Worm (Caenorhabditis elegans) whole organism, early embryonic: ENCODE data around the gene sax-2.

ENCODE experiments used
- B0310.2 ChIP-seq: sonication (generic microtip); optimal IDR thresholded peaks from 2 replicates; lab custom pipeline; 2016; ENCODE audit warnings: mild to moderate bottlenecking, missing genetic modification characterization, missing compliant biosample characterization
- F13C5.2 ChIP-seq: sonication (generic microtip); optimal IDR thresholded peaks from 2 replicates; lab custom pipeline; 2017; ENCODE audit warnings: mild to moderate bottlenecking, missing genetic modification characterization, inconsistent platforms, missing compliant biosample characterization
- aly-1 ChIP-seq: sonication (generic microtip); optimal IDR thresholded peaks from 2 replicates; lab custom pipeline; 2016; ENCODE audit warnings: missing genetic modification characterization, missing compliant biosample characterization
- ama-1 ChIP-seq: fragments of 150-350 bp; optimal IDR thresholded peaks from 2 replicates; lab custom pipeline; 2014
- ceh-13 ChIP-seq: fragments of 200-800 bp; sonication (Bioruptor generic); optimal IDR thresholded peaks from 2 replicates; lab custom pipeline; 2018; ENCODE audit warnings: mild to moderate bottlenecking, missing genetic modification characterization, missing compliant biosample characterization
- ceh-36 ChIP-seq: sonication (generic microtip); optimal IDR thresholded peaks from 2 replicates; lab custom pipeline; 2016; ENCODE audit warnings: missing genetic modification characterization, inconsistent platforms, missing compliant biosample characterization
- ets-7 ChIP-seq: sonication (generic microtip); optimal IDR thresholded peaks from 2 replicates; lab custom pipeline; 2016; ENCODE audit warnings: missing genotype, missing genetic modification characterization, missing compliant biosample characterization
- flt-1 ChIP-seq: fragments of 200-800 bp; sonication (Bioruptor generic); IDR thresholded peaks from 2 replicates; pipeline ENCODE4 v1.3.6; 2022; ENCODE audit warnings: missing genetic modification characterization, missing compliant biosample characterization
- hmbx-1 ChIP-seq: sonication (generic microtip); optimal IDR thresholded peaks from 2 replicates; lab custom pipeline; 2016; ENCODE audit warnings: mild to moderate bottlenecking, missing genetic modification characterization, missing compliant biosample characterization
- hmg-4 ChIP-seq: fragments of 200-800 bp; sonication (Bioruptor generic); optimal IDR thresholded peaks from 2 replicates; lab custom pipeline; 2018; ENCODE audit warnings: mild to moderate bottlenecking, missing genetic modification characterization, missing compliant biosample characterization
- hnd-1 ChIP-seq: sonication (generic microtip); optimal IDR thresholded peaks from 2 replicates; lab custom pipeline; 2016; ENCODE audit warnings: missing genetic modification characterization, missing compliant biosample characterization
- pes-1 ChIP-seq: fragments of 200-800 bp; sonication (Bioruptor generic); IDR thresholded peaks from 2 replicates; pipeline ENCODE4 v1.3.6; 2022; ENCODE audit warnings: missing genetic modification reagents, missing genetic modification characterization, missing compliant biosample characterization
- scrt-1 ChIP-seq: fragments of 200-800 bp; sonication (Bioruptor generic); IDR thresholded peaks from 2 replicates; pipeline ENCODE4 v1.3.6; 2022; ENCODE audit warnings: missing genetic modification characterization, missing compliant biosample characterization
- sea-1 ChIP-seq: fragments of 200-800 bp; sonication (Bioruptor generic); conservative IDR thresholded peaks from 2 replicates; pipeline ENCODE4 v1.3.6; 2022; ENCODE audit warnings: missing genetic modification characterization, missing compliant biosample characterization
- tbx-11 ChIP-seq: fragments of 200-800 bp; sonication (Bioruptor generic); IDR thresholded peaks from 2 replicates; pipeline ENCODE4 v1.3.6; 2022; ENCODE audit warnings: missing genetic modification characterization, missing compliant biosample characterization
- tbx-37 ChIP-seq: fragments of 200-800 bp; sonication (Bioruptor generic); conservative IDR thresholded peaks from 2 replicates; pipeline ENCODE4 v1.3.6; 2022; ENCODE audit warnings: missing genetic modification reagents, missing genetic modification characterization, missing compliant biosample characterization
- tra-4 ChIP-seq: sonication (generic microtip); optimal IDR thresholded peaks from 2 replicates; lab custom pipeline; 2017; ENCODE audit warnings: missing genetic modification characterization, missing compliant biosample characterization

The sax-2 gene

ce11 chrIII:5146749-5147148, 37.2 kb downstream of the sax-2 start:
- TF ChIP-seq ama-1 (lab: Kevin White, UChicago), result no peak
- TF ChIP-seq hmbx-1 (tag; lab: Kevin White, UChicago), result no peak
- TF ChIP-seq ets-7 (tag; lab: Kevin White, UChicago), result no peak
- no peak for TF ChIP-seq tra-4 (tag; lab: Kevin White, UChicago)
- TF ChIP-seq pes-1 (GFP tag; lab: Robert Waterston, UW), result no peak
- no peak for TF ChIP-seq ceh-13 (GFP tag; lab: Kevin White, UChicago)
- TF ChIP-seq F13C5.2, result no peak
- no peak for TF ChIP-seq flt-1 (GFP tag; lab: Robert Waterston, UW)
- TF ChIP-seq B0310.2 (tag; lab: Kevin White, UChicago), result no peak
- no peak for TF ChIP-seq tbx-11
- TF ChIP-seq ceh-36 (tag; lab: Kevin White, UChicago), result no peak
- no peak for TF ChIP-seq hnd-1 (tag; lab: Kevin White, UChicago)
- TF ChIP-seq scrt-1, result no peak
- TF ChIP-seq aly-1 (tag; lab: Kevin White, UChicago), result no peak
- TF ChIP-seq hmg-4 (GFP tag; lab: Kevin White, UChicago), result no peak

ce11 chrIII:5147445-5147844, 37.9 kb downstream of the sax-2 start:
- TF ChIP-seq ama-1 (lab: Kevin White, UChicago) (no peak), flt-1 (GFP tag; lab: Robert Waterston, UW) (no peak), tra-4 (tag; lab: Kevin White, UChicago) (no peak), scrt-1 (no peak), ets-7 (tag; lab: Kevin White, UChicago) (no peak), hmbx-1 (tag; lab: Kevin White, UChicago) (no peak), aly-1 (tag; lab: Kevin White, UChicago) (no peak), pes-1 (GFP tag; lab: Robert Waterston, UW) (no peak), ceh-13 (GFP tag; lab: Kevin White, UChicago) (no peak), F13C5.2 (no peak), B0310.2 (tag; lab: Kevin White, UChicago) (no peak), sea-1 (no peak), ceh-36 (tag; lab: Kevin White, UChicago) (no peak), hmg-4 (GFP tag; lab: Kevin White, UChicago) (no peak), tbx-11 (no peak), tbx-37 (GFP tag; lab: Robert Waterston, UW) (no peak), hnd-1 (tag; lab: Kevin White, UChicago) (no peak)

- TF ChIP-seq tbx-37 (GFP tag; lab: Robert Waterston, UW), result no peak
- TF ChIP-seq sea-1, result no peak
- TF ChIP-seq tra-4 (tag; lab: Kevin White, UChicago), result no peak
- no peak for TF ChIP-seq pes-1 (GFP tag; lab: Robert Waterston, UW)
- TF ChIP-seq ets-7 (tag; lab: Kevin White, UChicago), result no peak
- TF ChIP-seq F13C5.2, result no peak
- TF ChIP-seq ceh-13 (GFP tag; lab: Kevin White, UChicago), result no peak
- no peak for TF ChIP-seq aly-1 (tag; lab: Kevin White, UChicago)
Observed at ce11 chrIII:5149478-5149877, 40.0 kb downstream of the sax-2 start, which contains the start of gene Y54H5A.2. Gene Y54H5A.2, minus strand, starts transcription at chrIII:5149578.

- no peak for TF ChIP-seq hmbx-1 (tag; lab: Kevin White, UChicago)
- TF ChIP-seq ets-7 (tag; lab: Kevin White, UChicago), result no peak
- TF ChIP-seq pes-1 (GFP tag; lab: Robert Waterston, UW), result no peak
- no peak for TF ChIP-seq hnd-1 (tag; lab: Kevin White, UChicago)
- no peak for TF ChIP-seq ama-1 (lab: Kevin White, UChicago)
- no peak for TF ChIP-seq flt-1 (GFP tag; lab: Robert Waterston, UW)
- TF ChIP-seq hmg-4 (GFP tag; lab: Kevin White, UChicago), result no peak
- no peak for TF ChIP-seq sea-1
- no peak for TF ChIP-seq scrt-1
- no peak for TF ChIP-seq aly-1 (tag; lab: Kevin White, UChicago)
Observed at ce11 chrIII:5150012-5150411, 40.5 kb downstream of the sax-2 start.

- TF ChIP-seq hnd-1 (tag; lab: Kevin White, UChicago) (no peak), ceh-36 (tag; lab: Kevin White, UChicago) (no peak), sea-1 (no peak), tbx-11 (no peak), pes-1 (GFP tag; lab: Robert Waterston, UW) (no peak), hmbx-1 (tag; lab: Kevin White, UChicago) (no peak), aly-1 (tag; lab: Kevin White, UChicago) (no peak), tra-4 (tag; lab: Kevin White, UChicago) (no peak), ets-7 (tag; lab: Kevin White, UChicago) (no peak), flt-1 (GFP tag; lab: Robert Waterston, UW) (no peak), ama-1 (lab: Kevin White, UChicago) (no peak), scrt-1 (no peak), tbx-37 (GFP tag; lab: Robert Waterston, UW) (no peak), ceh-13 (GFP tag; lab: Kevin White, UChicago) (no peak), F13C5.2 (no peak)
Observed at ce11 chrIII:5150980-5151379, 41.5 kb downstream of the sax-2 start.

ce11 chrIII:5153137-5153536, 43.6 kb downstream of the sax-2 start, which contains the start of the genes rbm-42 and grwd-1:
Gene rbm-42, minus strand, starts transcription at chrIII:5153229.
Gene grwd-1, plus strand, starts transcription at chrIII:5153464.
- peak; percentile 16 for TF ChIP-seq F13C5.2
- no peak for TF ChIP-seq pes-1 (GFP tag; lab: Robert Waterston, UW)

DNA sequence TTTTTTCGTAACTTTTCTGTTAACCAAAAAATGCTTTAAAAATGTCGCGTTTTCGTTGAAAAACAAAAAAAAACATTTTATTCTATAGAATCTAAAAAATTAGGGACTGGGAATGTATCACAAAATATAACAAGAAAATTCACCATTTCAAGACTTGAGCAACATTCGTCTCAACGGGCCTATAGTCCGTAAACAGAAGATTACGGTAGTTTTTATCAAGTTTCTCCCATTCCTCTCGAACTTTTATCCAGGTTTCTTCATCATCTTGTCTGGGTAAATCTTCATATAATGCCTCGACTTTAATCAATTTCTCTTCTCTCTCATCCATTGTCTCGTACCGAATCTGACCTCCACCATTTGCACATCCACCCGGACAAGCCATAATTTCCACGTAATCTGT, 45.9 kb downstream of the sax-2 start:
- no peak for TF ChIP-seq scrt-1
- TF ChIP-seq aly-1 (tag; lab: Kevin White, UChicago), result no peak
- TF ChIP-seq ets-7 (tag; lab: Kevin White, UChicago), result no peak
- no peak for TF ChIP-seq tbx-37 (GFP tag; lab: Robert Waterston, UW)
- no peak for TF ChIP-seq tra-4 (tag; lab: Kevin White, UChicago)
- TF ChIP-seq flt-1 (GFP tag; lab: Robert Waterston, UW), result no peak
- TF ChIP-seq F13C5.2, result no peak
- TF ChIP-seq sea-1, result no peak
- TF ChIP-seq hmg-4 (GFP tag; lab: Kevin White, UChicago), result no peak
- no peak for TF ChIP-seq tbx-11
- TF ChIP-seq ceh-13 (GFP tag; lab: Kevin White, UChicago), result no peak
- no peak for TF ChIP-seq hmbx-1 (tag; lab: Kevin White, UChicago)
- no peak for TF ChIP-seq ceh-36 (tag; lab: Kevin White, UChicago)
- TF ChIP-seq B0310.2 (tag; lab: Kevin White, UChicago), result no peak
- no peak for TF ChIP-seq ama-1 (lab: Kevin White, UChicago)
- TF ChIP-seq hnd-1 (tag; lab: Kevin White, UChicago), result no peak
- TF ChIP-seq pes-1 (GFP tag; lab: Robert Waterston, UW), result no peak
